Worm (Caenorhabditis elegans): ENCODE results near the gene F32D8.3.
A peak's percentile ranks its signal among the peaks of the same experiment; 100 is the strongest.

Gene F32D8.3

DNA sequence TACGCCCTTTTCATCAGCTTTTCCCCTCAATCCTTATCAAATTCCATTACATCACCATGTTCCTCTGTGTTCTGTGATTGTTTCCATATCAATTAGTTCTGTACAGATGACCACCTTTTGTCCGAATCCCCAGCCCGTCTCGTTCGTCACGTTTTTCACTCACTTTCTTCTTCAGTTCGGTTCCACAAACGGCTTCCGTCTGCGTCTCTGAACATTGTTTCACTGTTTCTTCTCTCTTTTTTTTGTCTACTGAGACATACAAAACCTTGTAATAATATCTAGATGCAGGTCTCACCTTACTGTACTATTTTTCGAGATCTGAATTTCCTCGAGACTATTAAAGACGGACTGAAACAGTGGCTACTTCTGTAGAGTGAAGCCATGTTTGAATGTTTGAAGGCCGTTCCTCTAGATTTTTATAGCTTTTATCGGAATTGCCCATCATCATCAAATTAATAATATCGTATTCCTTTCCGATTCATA lies at the start of gene F32D8.3:
Gene F32D8.3, plus strand, starts transcription at position 433 of the 483 bp plus-strand sequence.
- TF ChIP-seq scrt-1 (GFP tag; IDR thresholded peaks at IDR 0.05): no peak
- no peak for TF ChIP-seq flt-1 (GFP tag; IDR thresholded peaks at IDR 0.05)
- no peak for TF ChIP-seq ceh-13 (GFP tag; optimal IDR thresholded peaks at IDR 0.05)
- no peak for TF ChIP-seq tbx-11 (GFP tag; IDR thresholded peaks at IDR 0.05)
- TF ChIP-seq F13C5.2 (tag; optimal IDR thresholded peaks at IDR 0.05): no peak
- TF ChIP-seq tra-4 (tag; optimal IDR thresholded peaks at IDR 0.05): no peak
- TF ChIP-seq ceh-36 (tag; optimal IDR thresholded peaks at IDR 0.05): no peak
- TF ChIP-seq hmg-4 (GFP tag; optimal IDR thresholded peaks at IDR 0.05): no peak

- TF ChIP-seq hnd-1 (tag; optimal IDR thresholded peaks at IDR 0.05): no peak
- no peak for TF ChIP-seq B0310.2 (tag; optimal IDR thresholded peaks at IDR 0.05)
- no peak for TF ChIP-seq ama-1 (optimal IDR thresholded peaks at IDR 0.05)
- TF ChIP-seq ceh-13 (GFP tag; optimal IDR thresholded peaks at IDR 0.05): no peak
- no peak for TF ChIP-seq sea-1 (GFP tag; conservative IDR thresholded peaks at IDR 0.05)
- no peak for TF ChIP-seq aly-1 (tag; optimal IDR thresholded peaks at IDR 0.05)
- no peak for TF ChIP-seq tbx-11 (GFP tag; IDR thresholded peaks at IDR 0.05)
- TF ChIP-seq pes-1 (GFP tag; IDR thresholded peaks at IDR 0.05): no peak
- TF ChIP-seq tbx-37 (GFP tag; conservative IDR thresholded peaks at IDR 0.05): no peak
- no peak for TF ChIP-seq tra-4 (tag; optimal IDR thresholded peaks at IDR 0.05)
- TF ChIP-seq hmg-4 (GFP tag; optimal IDR thresholded peaks at IDR 0.05): no peak
Measured at ce11 chrV:10838204-10838603, 48.4 kb upstream of the F32D8.3 start.

- TF ChIP-seq hmbx-1 (tag; optimal IDR thresholded peaks at IDR 0.05) (no peak), ets-7 (tag; optimal IDR thresholded peaks at IDR 0.05) (no peak), flt-1 (GFP tag; IDR thresholded peaks at IDR 0.05) (no peak), ceh-36 (tag; optimal IDR thresholded peaks at IDR 0.05) (no peak), sea-1 (GFP tag; conservative IDR thresholded peaks at IDR 0.05) (no peak)
Measured at ce11 chrV:10839398-10839797, 47.2 kb upstream of the F32D8.3 start.

DNA sequence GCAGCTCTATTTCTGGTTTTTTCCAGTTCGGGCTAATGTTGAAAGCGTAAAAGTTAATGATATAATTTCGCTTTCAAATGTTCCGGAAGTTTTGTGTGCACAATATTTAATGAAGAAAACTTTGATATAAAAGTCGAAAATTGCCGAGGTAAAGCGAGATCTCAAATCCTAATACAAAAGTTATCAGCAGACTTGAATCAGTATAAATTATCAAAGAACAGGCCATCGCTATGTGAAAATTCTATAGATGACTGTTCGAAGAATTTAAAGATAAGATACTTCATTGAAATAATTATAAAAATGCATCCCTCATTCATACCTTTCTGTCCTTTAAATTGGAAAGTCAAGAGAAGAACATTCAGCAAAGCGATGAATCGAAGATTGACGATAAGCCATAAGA lies 39.7 kb upstream of the F32D8.3 start, which contains the start of gene C29A12.6:
Gene C29A12.6, plus strand, starts transcription at position 301 of the 400 bp plus-strand sequence.
- no peak for TF ChIP-seq hmg-4 (GFP tag; optimal IDR thresholded peaks at IDR 0.05)
- no peak for TF ChIP-seq tbx-37 (GFP tag; conservative IDR thresholded peaks at IDR 0.05)
- no peak for TF ChIP-seq ceh-13 (GFP tag; optimal IDR thresholded peaks at IDR 0.05)
- no peak for TF ChIP-seq ceh-36 (tag; optimal IDR thresholded peaks at IDR 0.05)
- no peak for TF ChIP-seq tbx-11 (GFP tag; IDR thresholded peaks at IDR 0.05)
- TF ChIP-seq hnd-1 (tag; optimal IDR thresholded peaks at IDR 0.05): no peak
- TF ChIP-seq ama-1 (optimal IDR thresholded peaks at IDR 0.05): no peak
- no peak for TF ChIP-seq scrt-1 (GFP tag; IDR thresholded peaks at IDR 0.05)
- TF ChIP-seq sea-1 (GFP tag; conservative IDR thresholded peaks at IDR 0.05): no peak
- TF ChIP-seq F13C5.2 (tag; optimal IDR thresholded peaks at IDR 0.05): no peak
- TF ChIP-seq aly-1 (tag; optimal IDR thresholded peaks at IDR 0.05): no peak
- TF ChIP-seq hmbx-1 (tag; optimal IDR thresholded peaks at IDR 0.05): no peak
- no peak for TF ChIP-seq tra-4 (tag; optimal IDR thresholded peaks at IDR 0.05)
- no peak for TF ChIP-seq flt-1 (GFP tag; IDR thresholded peaks at IDR 0.05)

DNA sequence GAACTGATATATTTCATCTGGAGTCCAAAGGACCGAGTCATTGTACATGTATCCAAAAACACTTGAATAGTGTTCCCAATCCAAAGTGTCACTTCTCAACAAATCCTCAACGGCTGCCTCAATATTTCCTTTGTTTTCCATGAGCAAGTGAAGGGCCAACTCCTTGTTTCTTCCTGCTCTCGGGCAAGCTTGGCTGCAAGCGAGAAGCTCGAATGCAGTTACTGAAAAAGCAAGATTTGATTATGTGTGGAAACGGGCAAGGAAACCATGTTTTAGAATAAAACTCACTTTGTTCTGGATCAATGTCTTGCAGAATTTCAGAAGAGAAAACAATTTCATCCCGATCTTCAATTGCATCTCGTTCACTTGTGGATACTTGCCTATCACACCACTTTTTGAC lies 32.4 kb upstream of the F32D8.3 start:
- TF ChIP-seq tbx-37 (GFP tag; conservative IDR thresholded peaks at IDR 0.05) (no peak), ceh-13 (GFP tag; optimal IDR thresholded peaks at IDR 0.05) (no peak), F13C5.2 (tag; optimal IDR thresholded peaks at IDR 0.05) (no peak)

- no peak for TF ChIP-seq hmg-4 (GFP tag; optimal IDR thresholded peaks at IDR 0.05)
- no peak for TF ChIP-seq hnd-1 (tag; optimal IDR thresholded peaks at IDR 0.05)
- TF ChIP-seq pes-1 (GFP tag; IDR thresholded peaks at IDR 0.05): no peak
- TF ChIP-seq tbx-37 (GFP tag; conservative IDR thresholded peaks at IDR 0.05): no peak
- TF ChIP-seq ceh-36 (tag; optimal IDR thresholded peaks at IDR 0.05): no peak
- TF ChIP-seq sea-1 (GFP tag; conservative IDR thresholded peaks at IDR 0.05): no peak
- TF ChIP-seq flt-1 (GFP tag; IDR thresholded peaks at IDR 0.05): no peak
- TF ChIP-seq ama-1 (optimal IDR thresholded peaks at IDR 0.05): no peak
- TF ChIP-seq scrt-1 (GFP tag; IDR thresholded peaks at IDR 0.05): no peak
- TF ChIP-seq aly-1 (tag; optimal IDR thresholded peaks at IDR 0.05): no peak
- no peak for TF ChIP-seq B0310.2 (tag; optimal IDR thresholded peaks at IDR 0.05)
- TF ChIP-seq ceh-13 (GFP tag; optimal IDR thresholded peaks at IDR 0.05): no peak
- no peak for TF ChIP-seq tbx-11 (GFP tag; IDR thresholded peaks at IDR 0.05)
- no peak for TF ChIP-seq F13C5.2 (tag; optimal IDR thresholded peaks at IDR 0.05)
- no peak for TF ChIP-seq ets-7 (tag; optimal IDR thresholded peaks at IDR 0.05)
- no peak for TF ChIP-seq tra-4 (tag; optimal IDR thresholded peaks at IDR 0.05)
- TF ChIP-seq hmbx-1 (tag; optimal IDR thresholded peaks at IDR 0.05): no peak
Measured at ce11 chrV:10855363-10855762, 31.3 kb upstream of the F32D8.3 start.

- TF ChIP-seq sea-1 (GFP tag; conservative IDR thresholded peaks at IDR 0.05): no peak
Measured at ce11 chrV:10856901-10857637, 29.6 kb upstream of the F32D8.3 start.

DNA sequence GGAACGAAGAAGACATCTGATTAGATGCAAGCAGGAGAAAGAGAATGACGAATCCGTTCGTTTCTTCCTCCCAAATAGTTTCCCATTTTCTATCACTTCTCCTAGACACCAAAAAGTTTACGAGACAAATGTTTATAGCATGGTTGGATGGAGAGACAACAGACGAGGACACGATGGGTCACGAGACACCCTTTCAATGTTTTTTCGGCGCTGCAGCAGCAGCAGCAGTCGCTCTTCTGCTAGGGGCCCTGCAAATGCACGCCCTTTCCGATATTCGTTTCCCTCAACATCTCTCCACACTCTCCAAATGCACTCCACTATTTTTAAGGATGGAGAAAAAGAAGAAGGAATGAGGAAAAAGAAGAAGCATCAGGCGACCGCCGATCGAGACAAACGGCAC lies 28.3 kb upstream of the F32D8.3 start:
- TF ChIP-seq tbx-11 (GFP tag; IDR thresholded peaks at IDR 0.05) (no peak), hmg-4 (GFP tag; optimal IDR thresholded peaks at IDR 0.05) (peak; percentile 37)
